Worm (Caenorhabditis elegans) whole organism, L4 larva: ENCODE data around the gene F44B9.5.

Experiments used
- F26F4.8 ChIP-seq: fragments of 200-800 bp; sonication (Bioruptor generic); conservative IDR thresholded peaks from 2 replicates; pipeline ENCODE4 v1.3.6; 2022; ENCODE audit warnings: missing genetic modification characterization, missing compliant biosample characterization
- F44E2.7 ChIP-seq: fragments of 200-800 bp; sonication (Bioruptor generic); IDR thresholded peaks from 2 replicates; pipeline ENCODE4 v2.1.2; 2022; ENCODE audit warnings: missing genetic modification characterization, missing compliant biosample characterization
- T20F7.1 ChIP-seq: fragments of 200-800 bp; sonication (Bioruptor generic); optimal IDR thresholded peaks from 2 replicates; lab custom pipeline; 2018; ENCODE audit warnings: mild to moderate bottlenecking, missing genetic modification characterization, missing compliant biosample characterization
- Y105C5A.15 ChIP-seq: fragments of 200-800 bp; sonication (Bioruptor generic); IDR thresholded peaks from 2 replicates; pipeline ENCODE4 v1.3.6; 2022; ENCODE audit warnings: missing genetic modification characterization, missing compliant biosample characterization
- Y48G9A.11 ChIP-seq: fragments of 200-800 bp; sonication (Bioruptor generic); IDR thresholded peaks from 2 replicates; pipeline ENCODE4 v1.3.6; 2022; ENCODE audit warnings: missing genetic modification reagents, missing genetic modification characterization, missing compliant biosample characterization
- ZK337.2 ChIP-seq: fragments of 200-800 bp; sonication (Bioruptor generic); IDR thresholded peaks from 2 replicates; pipeline ENCODE4 v1.3.6; 2022; ENCODE audit warnings: missing genetic modification reagents, missing genetic modification characterization, missing compliant biosample characterization
- ZK546.5 ChIP-seq, 2 experiments: sonication (generic microtip); optimal IDR thresholded peaks; 2 replicates each; lab custom pipeline; 2017; ENCODE audit warnings: missing biosample characterization in 2 of 2, missing genetic modification characterization in 2 of 2
- aha-1 ChIP-seq: fragments of 150-350 bp; peaks from one replicate; lab custom pipeline; 2014; ENCODE audit warnings: missing biosample characterization, missing genetic modification characterization
- attf-4 ChIP-seq: sonication (generic microtip); optimal IDR thresholded peaks from 3 replicates; lab custom pipeline; 2017; ENCODE audit warnings: missing biosample characterization, missing genetic modification characterization
- ceh-44 ChIP-seq: fragments of 200-800 bp; sonication (Bioruptor generic); IDR thresholded peaks from 2 replicates; pipeline ENCODE4 v1.3.6; 2022; ENCODE audit warnings: missing genetic modification reagents, missing genetic modification characterization, missing compliant biosample characterization
- ctbp-1 ChIP-seq: fragments of 200-800 bp; sonication (Bioruptor generic); IDR thresholded peaks from 2 replicates; pipeline ENCODE4 v1.3.6; 2022; ENCODE audit warnings: missing genetic modification reagents, missing genetic modification characterization, missing compliant biosample characterization
- dpl-1 ChIP-seq: fragments of 150-350 bp; optimal IDR thresholded peaks from 2 replicates; lab custom pipeline; 2014; ENCODE audit warnings: missing biosample characterization, missing genetic modification reagents, missing genetic modification characterization
- egl-27 ChIP-seq: sonication (generic microtip); optimal IDR thresholded peaks from 3 replicates; lab custom pipeline; 2017; ENCODE audit warnings: missing biosample characterization, missing genetic modification reagents, missing genetic modification characterization
- hif-1 ChIP-seq, 2 experiments: sonication (generic microtip); optimal IDR thresholded peaks; 2 replicates each; lab custom pipeline; 2016 to 2017; ENCODE audit warnings: missing compliant biosample characterization in 2 of 2, missing genetic modification characterization in 2 of 2, missing genetic modification reagents in 2 of 2, missing genotype in 2 of 2, mild to moderate bottlenecking in 1 of 2
- hlh-11 ChIP-seq: fragments of 200-800 bp; sonication (Bioruptor generic); optimal IDR thresholded peaks from 2 replicates; lab custom pipeline; 2018; ENCODE audit warnings: mild to moderate bottlenecking, missing genetic modification characterization, missing compliant biosample characterization
- lin-1 ChIP-seq: fragments of 200-800 bp; sonication (Bioruptor generic); IDR thresholded peaks from 2 replicates; pipeline ENCODE4 v1.3.6; 2022; ENCODE audit warnings: missing genetic modification reagents, missing genetic modification characterization, missing compliant biosample characterization
- lin-38 ChIP-seq: fragments of 200-800 bp; sonication (Bioruptor generic); IDR thresholded peaks from 2 replicates; pipeline ENCODE4 v1.3.6; 2022; ENCODE audit warnings: missing genetic modification reagents, missing genetic modification characterization, missing compliant biosample characterization
- lin-39 ChIP-seq: fragments of 150-350 bp; optimal IDR thresholded peaks from 2 replicates; lab custom pipeline; 2014; ENCODE audit warnings: missing biosample characterization, missing genetic modification reagents, missing genetic modification characterization
- lsy-2 ChIP-seq, 2 experiments: fragments of 150-350 bp in 1 of 2; sonication (generic microtip) in 1 of 2; optimal IDR thresholded peaks; 2 replicates each; lab custom pipeline; 2014 to 2017; ENCODE audit warnings: missing biosample characterization in 2 of 2, missing genetic modification characterization in 2 of 2
- mdt-29 ChIP-seq: fragments of 200-800 bp; sonication (Bioruptor generic); IDR thresholded peaks from 2 replicates; pipeline ENCODE4 v1.3.6; 2022; ENCODE audit warnings: missing genetic modification reagents, missing genetic modification characterization, missing compliant biosample characterization
- mes-2 ChIP-seq: sonication (generic microtip); optimal IDR thresholded peaks from 2 replicates; lab custom pipeline; 2016; ENCODE audit warnings: missing genotype, mild to moderate bottlenecking, missing genetic modification characterization, missing compliant biosample characterization; ENCODE audit not compliant: poor library complexity, severe bottlenecking
- nhr-102 ChIP-seq: sonication (generic microtip); optimal IDR thresholded peaks from 2 replicates; lab custom pipeline; 2016; ENCODE audit warnings: mild to moderate bottlenecking, missing genetic modification characterization, moderate library complexity, missing compliant biosample characterization
- nhr-41 ChIP-seq: fragments of 200-800 bp; sonication (Bioruptor generic); IDR thresholded peaks from 2 replicates; pipeline ENCODE4 v1.3.6; 2022; ENCODE audit warnings: missing genetic modification reagents, missing genetic modification characterization, missing compliant biosample characterization
- nhr-76 ChIP-seq: fragments of 150-350 bp; optimal IDR thresholded peaks from 2 replicates; lab custom pipeline; 2014; ENCODE audit warnings: missing biosample characterization, missing genetic modification characterization
- php-3 ChIP-seq: fragments of 200-800 bp; sonication (Bioruptor generic); IDR thresholded peaks from 2 replicates; pipeline ENCODE4 v1.3.6; 2022; ENCODE audit warnings: missing genetic modification reagents, missing genetic modification characterization, missing compliant biosample characterization
- pqm-1 ChIP-seq: sonication (generic microtip); optimal IDR thresholded peaks from 2 replicates; lab custom pipeline; 2017; ENCODE audit warnings: missing biosample characterization, missing genetic modification characterization
- rbr-2 ChIP-seq: sonication (generic microtip); optimal IDR thresholded peaks from 2 replicates; lab custom pipeline; 2016; ENCODE audit warnings: missing genotype, missing genetic modification characterization, missing compliant biosample characterization
- saeg-2 ChIP-seq: fragments of 200-800 bp; sonication (Bioruptor generic); IDR thresholded peaks from 2 replicates; pipeline ENCODE4 v1.3.6; 2022; ENCODE audit warnings: missing genetic modification reagents, missing genetic modification characterization, missing compliant biosample characterization
- tag-97 ChIP-seq: fragments of 200-800 bp; sonication (Bioruptor generic); IDR thresholded peaks from 2 replicates; pipeline ENCODE4 v1.3.6; 2022; ENCODE audit warnings: missing genetic modification characterization, missing compliant biosample characterization
- zfp-2 ChIP-seq: sonication (generic microtip); optimal IDR thresholded peaks from 2 replicates; lab custom pipeline; 2016; ENCODE audit warnings: mild to moderate bottlenecking, missing genetic modification characterization, missing compliant biosample characterization
- zip-2 ChIP-seq: fragments of 150-350 bp; optimal IDR thresholded peaks from 2 replicates; lab custom pipeline; 2014; ENCODE audit warnings: missing biosample characterization, missing genetic modification characterization

The F44B9.5 gene

ce11 chrIII:8009769-8010168 lies 6.6 kb downstream of the F44B9.5 start, which contains the start of gene cit-1.1:
TSS of gene cit-1.1 (minus strand) at chrIII:8009821.
- TF ChIP-seq lin-1 (GFP tag; lab: Robert Waterston, UW) (no peak), F44E2.7 (GFP tag; lab: Robert Waterston, UW) (no peak), lin-38 (GFP tag; lab: Robert Waterston, UW) (peak; percentile 81), lsy-2 (tag; optimal IDR thresholded peaks at IDR 0.05; lab: Kevin White, UChicago) (peak in 1 of 2 experiments; percentile 35), dpl-1 (peak; percentile 37), aha-1 (peak; percentile 92)

ce11 chrIII:8004091-8004490 lies 12.2 kb downstream of the F44B9.5 start, which contains the start of gene C06G4.6:
TSS of gene C06G4.6 (plus strand) at chrIII:8004391.
- TF ChIP-seq aha-1 (peak; percentile 29), F26F4.8 (GFP tag; lab: Robert Waterston, UW) (no peak)

- TF ChIP-seq aha-1 (peak; percentile 67), tag-97 (GFP tag; lab: Robert Waterston, UW) (no peak)
Measured at ce11 chrIII:8001557-8001956, 14.8 kb downstream of the F44B9.5 start.

ce11 chrIII:7997447-7998046 lies 18.8 kb downstream of the F44B9.5 start:
- TF ChIP-seq ctbp-1 (GFP tag; lab: Robert Waterston, UW) (no peak), mdt-29 (GFP tag; lab: Robert Waterston, UW) (no peak), aha-1 (no peak), F26F4.8 (GFP tag; lab: Robert Waterston, UW) (no peak), ceh-44 (GFP tag; lab: Robert Waterston, UW) (no peak), rbr-2 (tag; lab: Kevin White, UChicago) (no peak), T20F7.1 (GFP tag; lab: Kevin White, UChicago) (no peak), zip-2 (tag; lab: Kevin White, UChicago) (no peak)
- TF ChIP-seq, all 104 proteins: peak for 0

- peak; percentile 50 for TF ChIP-seq aha-1
- TF ChIP-seq hlh-11 (tag; lab: Kevin White, UChicago), result no peak
- TF ChIP-seq, all 104 proteins: peak for 1
Measured at ce11 chrIII:7996353-7996752, 20.0 kb downstream of the F44B9.5 start, which contains the start of gene npr-17. TSS of gene npr-17 (minus strand) at chrIII:7996453.

ce11 chrIII:7986585-7987171 lies 29.7 kb downstream of the F44B9.5 start, which contains the start of gene hrpk-2:
TSS of gene hrpk-2 (plus strand) at chrIII:7987121.
- TF ChIP-seq php-3 (GFP tag; lab: Robert Waterston, UW) (no peak), hif-1 (tag; optimal IDR thresholded peaks at IDR 0.05; lab: Kevin White, UChicago) (no peak), zfp-2 (tag; lab: Kevin White, UChicago) (no peak), attf-4 (tag; lab: Kevin White, UChicago) (no peak), ZK546.5 (tag; optimal IDR thresholded peaks at IDR 0.05; lab: Kevin White, UChicago) (no peak), mes-2 (tag; lab: Kevin White, UChicago) (no peak), Y105C5A.15 (GFP tag; lab: Robert Waterston, UW) (no peak), egl-27 (no peak), rbr-2 (tag; lab: Kevin White, UChicago) (no peak), ZK337.2 (GFP tag; lab: Robert Waterston, UW) (no peak), nhr-102 (tag; lab: Kevin White, UChicago) (no peak), saeg-2 (GFP tag; lab: Robert Waterston, UW) (no peak), nhr-76 (tag; lab: Kevin White, UChicago) (no peak), nhr-41 (GFP tag; lab: Robert Waterston, UW) (no peak), pqm-1 (tag; lab: Kevin White, UChicago) (no peak), Y48G9A.11 (no peak), lin-39 (tag; lab: Kevin White, UChicago) (no peak)
